Worm (Caenorhabditis elegans) whole organism, L2 larva: ENCODE results near the gene egl-20.

Experiments used
- alr-1 ChIP-seq: fragments of 150-350 bp; optimal IDR thresholded peaks from 2 replicates; lab custom pipeline; 2014; ENCODE audit warnings: missing biosample characterization, missing genetic modification characterization
- aly-2 ChIP-seq: fragments of 150-350 bp; optimal IDR thresholded peaks from 2 replicates; lab custom pipeline; 2014; ENCODE audit warnings: missing biosample characterization, missing genetic modification characterization
- ceh-82 ChIP-seq: fragments of 150-350 bp; optimal IDR thresholded peaks from 2 replicates; lab custom pipeline; 2014; ENCODE audit warnings: missing biosample characterization, missing genetic modification characterization
- lin-39 ChIP-seq: fragments of 150-350 bp; optimal IDR thresholded peaks from 2 replicates; lab custom pipeline; 2014; ENCODE audit warnings: missing biosample characterization, missing genetic modification reagents, missing genetic modification characterization
- lsy-2 ChIP-seq, 2 experiments: fragments of 150-350 bp in 1 of 2; sonication (generic microtip) in 1 of 2; optimal IDR thresholded peaks; 2 replicates each; lab custom pipeline; 2014 to 2017; ENCODE audit warnings: missing biosample characterization in 2 of 2, missing genetic modification characterization in 2 of 2
- mdl-1 ChIP-seq, 2 experiments: fragments of 150-350 bp in 1 of 2; sonication (generic microtip) in 1 of 2; optimal IDR thresholded peaks; 2 replicates each; lab custom pipeline; 2017; ENCODE audit warnings: missing biosample characterization in 2 of 2, missing genetic modification characterization in 2 of 2
- nhr-12 ChIP-seq: fragments of 150-350 bp; optimal IDR thresholded peaks from 2 replicates; lab custom pipeline; 2014; ENCODE audit warnings: missing biosample characterization, missing genetic modification characterization
- nhr-237 ChIP-seq: fragments of 150-350 bp; optimal IDR thresholded peaks from 2 replicates; lab custom pipeline; 2014; ENCODE audit warnings: missing biosample characterization, missing genetic modification characterization
- unc-55 ChIP-seq: fragments of 150-350 bp; sonication (generic microtip); optimal IDR thresholded peaks from 3 replicates; lab custom pipeline; 2014; ENCODE audit warnings: missing biosample characterization, missing genetic modification reagents, missing genetic modification characterization
- unc-62 ChIP-seq: fragments of 150-350 bp; optimal IDR thresholded peaks from 2 replicates; lab custom pipeline; 2014; ENCODE audit warnings: missing biosample characterization, missing genetic modification reagents, missing genetic modification characterization

DNA sequence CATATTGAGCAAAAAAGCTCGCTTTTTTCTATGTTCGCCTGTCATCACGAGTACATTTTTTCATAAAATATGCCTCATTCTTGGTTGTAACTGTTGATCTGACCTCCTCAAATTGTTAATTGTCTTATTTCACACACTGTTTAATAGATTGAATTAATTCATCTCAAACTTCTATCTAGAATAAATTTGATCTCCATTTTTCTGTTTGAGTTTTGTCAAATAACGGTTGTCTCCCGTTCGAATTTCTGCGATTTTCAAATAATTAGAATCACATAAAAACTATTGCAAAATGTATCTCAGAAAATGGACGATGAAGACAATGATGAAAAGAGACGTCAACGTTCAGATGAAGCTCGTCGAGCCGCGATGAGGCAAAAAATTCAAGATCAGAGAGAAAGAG, 46.6 kb upstream of the egl-20 start, which contains the start of gene K07F5.14:
- TF ChIP-seq lsy-2 (tag; optimal IDR thresholded peaks at IDR 0.05; lab: Kevin White, UChicago), result no peak
- no peak for TF ChIP-seq aly-2 (tag; lab: Kevin White, UChicago)
- no peak for TF ChIP-seq mdl-1 (tag; optimal IDR thresholded peaks at IDR 0.05; lab: Kevin White, UChicago)
- TF ChIP-seq ceh-82 (tag; lab: Kevin White, UChicago), result no peak
- no peak for TF ChIP-seq alr-1
- no peak for TF ChIP-seq nhr-12
- no peak for TF ChIP-seq lin-39 (tag; lab: Kevin White, UChicago)
- no peak for TF ChIP-seq unc-62
- no peak for TF ChIP-seq unc-55 (GFP tag; lab: Kevin White, UChicago)
- no peak for TF ChIP-seq nhr-237 (tag; lab: Kevin White, UChicago)
